Fruit fly (Drosophila melanogaster) whole organism, adult: ENCODE measurements around the gene sqh.
A peak's percentile ranks its signal among the peaks of the same experiment; 100 is the strongest.

ENCODE experiments used
- CG11617 ChIP-seq: fragments of 200-800 bp; sonication (Bioruptor generic); optimal IDR thresholded peaks from 2 replicates; lab custom pipeline; 2017; ENCODE audit warnings: mild to moderate bottlenecking, missing biosample characterization, missing genetic modification reagents, missing genetic modification characterization
- CG12768 ChIP-seq: fragments of 200-800 bp; sonication (Bioruptor generic); optimal IDR thresholded peaks from 2 replicates; lab custom pipeline; 2017; ENCODE audit warnings: missing biosample characterization, missing genetic modification characterization, mild to moderate bottlenecking, moderate library complexity, missing genetic modification reagents
- CG14711 ChIP-seq: fragments of 200-800 bp; sonication (Bioruptor generic); optimal IDR thresholded peaks from 2 replicates; lab custom pipeline; 2018; ENCODE audit warnings: missing biosample characterization, mild to moderate bottlenecking, missing genetic modification characterization, moderate library complexity
- CG1620 ChIP-seq: fragments of 200-800 bp; sonication (Bioruptor generic); optimal IDR thresholded peaks from 2 replicates; lab custom pipeline; 2016; ENCODE audit warnings: missing biosample characterization, missing genetic modification characterization
- CG33017 ChIP-seq: fragments of 200-800 bp; sonication (Bioruptor generic); optimal IDR thresholded peaks from 2 replicates; lab custom pipeline; 2018; ENCODE audit warnings: missing biosample characterization, mild to moderate bottlenecking, missing genetic modification characterization, moderate library complexity
- CG5204 ChIP-seq: fragments of 200-800 bp; sonication (Bioruptor generic); optimal IDR thresholded peaks from 2 replicates; lab custom pipeline; 2016; ENCODE audit warnings: missing biosample characterization, missing genetic modification characterization
- CG7045 ChIP-seq: fragments of 200-800 bp; sonication (Bioruptor generic); optimal IDR thresholded peaks from 2 replicates; lab custom pipeline; 2017; ENCODE audit warnings: missing biosample characterization, mild to moderate bottlenecking, missing genetic modification characterization
- CG7101 ChIP-seq: fragments of 200-800 bp; sonication (Bioruptor generic); optimal IDR thresholded peaks from 2 replicates; lab custom pipeline; 2018; ENCODE audit warnings: missing biosample characterization, mild to moderate bottlenecking, missing genetic modification characterization, moderate library complexity
- Clk ChIP-seq: fragments of 200-800 bp; sonication (Bioruptor generic); optimal IDR thresholded peaks from 2 replicates; lab custom pipeline; 2017; ENCODE audit warnings: missing biosample characterization, missing genetic modification characterization
- Crg-1 ChIP-seq: fragments of 200-800 bp; sonication (Bioruptor generic); optimal IDR thresholded peaks from 2 replicates; lab custom pipeline; 2016; ENCODE audit warnings: missing biosample characterization, missing genetic modification characterization
- Hr96 ChIP-seq: fragments of 200-800 bp; sonication (Bioruptor generic); optimal IDR thresholded peaks from 2 replicates; lab custom pipeline; 2016; ENCODE audit warnings: missing biosample characterization, missing genetic modification characterization
- Mnt ChIP-seq: fragments of 200-800 bp; sonication (Bioruptor generic); optimal IDR thresholded peaks from 2 replicates; lab custom pipeline; 2016; ENCODE audit warnings: missing biosample characterization, mild to moderate bottlenecking, missing genetic modification characterization
- bab1 ChIP-seq: fragments of 200-800 bp; sonication (Bioruptor generic); optimal IDR thresholded peaks from 3 replicates; lab custom pipeline; 2019; ENCODE audit warnings: missing biosample characterization, mild to moderate bottlenecking, missing genetic modification characterization, moderate library complexity
- cic ChIP-seq: fragments of 200-800 bp; sonication (Bioruptor generic); optimal IDR thresholded peaks from 2 replicates; lab custom pipeline; 2017; ENCODE audit warnings: missing biosample characterization, mild to moderate bottlenecking, missing genetic modification characterization, moderate library complexity
- cnc ChIP-seq, 2 experiments: fragments of >200 bp; optimal IDR thresholded peaks; 2 replicates each; lab custom pipeline; 2017
- kay ChIP-seq: fragments of 200-800 bp; sonication (Bioruptor generic); peaks from one replicate; lab custom pipeline; 2016; ENCODE audit warnings: missing biosample characterization, missing genetic modification characterization, borderline replicate concordance
- ovo ChIP-seq: fragments of 200-800 bp; sonication (Bioruptor generic); optimal IDR thresholded peaks from 2 replicates; lab custom pipeline; 2016; ENCODE audit warnings: missing biosample characterization, missing genetic modification characterization
- pad ChIP-seq: fragments of 200-800 bp; sonication (Bioruptor generic); optimal IDR thresholded peaks from 3 replicates; lab custom pipeline; 2017; ENCODE audit warnings: missing biosample characterization, missing genetic modification characterization, mild to moderate bottlenecking, moderate library complexity, missing genetic modification reagents
- tj ChIP-seq: fragments of 200-800 bp; sonication (Bioruptor generic); optimal IDR thresholded peaks from 3 replicates; lab custom pipeline; 2017; ENCODE audit warnings: missing biosample characterization, mild to moderate bottlenecking, missing genetic modification characterization, moderate library complexity
- toe ChIP-seq: fragments of 200-800 bp; sonication (Bioruptor generic); optimal IDR thresholded peaks from 2 replicates; lab custom pipeline; 2016; ENCODE audit warnings: missing biosample characterization, missing genetic modification characterization

The sqh gene

DNA sequence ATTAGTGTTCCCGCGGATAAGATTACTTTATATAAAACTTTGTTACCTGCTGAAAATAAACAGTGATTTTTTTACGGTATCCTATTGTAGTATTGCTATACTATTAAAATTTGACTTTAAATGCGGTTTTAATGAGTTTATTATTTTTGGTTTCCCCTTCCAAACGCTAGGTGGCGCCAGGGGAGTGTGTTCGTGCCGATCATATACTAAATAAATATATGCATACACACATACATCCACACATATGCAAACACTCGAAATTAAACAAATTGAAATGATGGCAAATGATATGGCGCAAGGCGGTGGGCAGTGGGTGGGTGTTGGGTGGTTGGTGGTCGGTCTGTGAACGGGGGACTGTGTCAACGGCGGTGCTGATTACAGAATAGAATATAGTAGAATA is 28.8 kb upstream of the sqh start:
- no peak for TF ChIP-seq Mnt (GFP tag; lab: Kevin White, UChicago)
- no peak for TF ChIP-seq Crg-1 (GFP tag; lab: Kevin White, UChicago)
- TF ChIP-seq tj: no peak
- no peak for TF ChIP-seq CG1620 (GFP tag; lab: Kevin White, UChicago)
- no peak for TF ChIP-seq CG7045 (GFP tag; lab: Kevin White, UChicago)

- TF ChIP-seq CG33017 (tag; lab: Kevin White, UChicago) (no peak), CG11617 (GFP tag; lab: Kevin White, UChicago) (no peak), toe (no peak), CG7045 (GFP tag; lab: Kevin White, UChicago) (no peak), tj (no peak), cic (GFP tag; lab: Kevin White, UChicago) (no peak), CG1620 (GFP tag; lab: Kevin White, UChicago) (no peak), Clk (no peak), CG14711 (tag; lab: Kevin White, UChicago) (no peak), bab1 (GFP tag; lab: Kevin White, UChicago) (no peak)
These were observed 28.1 kb upstream of the sqh start for dm6 chrX:6252897-6253540.

DNA sequence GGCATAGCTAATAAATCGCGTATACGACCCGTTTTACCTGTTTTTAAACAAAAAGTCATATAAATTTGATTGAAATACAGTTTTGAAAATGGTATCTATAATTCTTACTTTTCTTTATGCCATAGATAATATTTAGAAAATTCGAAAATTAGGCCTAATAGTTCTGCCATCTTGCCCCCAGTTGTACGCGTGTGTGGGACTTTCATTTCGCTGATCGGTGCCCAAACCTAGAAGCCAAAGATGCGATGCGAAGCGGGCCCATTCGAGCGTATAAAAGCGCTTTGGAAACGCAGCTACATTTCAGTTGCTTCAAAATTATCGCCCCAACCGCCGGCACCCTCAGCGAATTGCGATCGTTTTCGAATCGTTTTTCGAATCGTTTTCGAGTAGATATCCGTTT is 12.1 kb upstream of the sqh start, which contains the start of gene CG14445:
CG14445 (plus strand) TSS at position 301 of the 400 bp plus-strand sequence.
- TF ChIP-seq ovo: no peak

- no peak for TF ChIP-seq CG7101 (tag; lab: Kevin White, UChicago)
- no peak for TF ChIP-seq toe
- no peak for TF ChIP-seq Hr96
- TF ChIP-seq CG7045 (GFP tag; lab: Kevin White, UChicago): no peak
- no peak for TF ChIP-seq CG33017 (tag; lab: Kevin White, UChicago)
- no peak for TF ChIP-seq ovo
- no peak for TF ChIP-seq Crg-1 (GFP tag; lab: Kevin White, UChicago)
- TF ChIP-seq bab1 (GFP tag; lab: Kevin White, UChicago): no peak
- TF ChIP-seq pad (GFP tag; lab: Kevin White, UChicago): no peak
- TF ChIP-seq CG12768 (GFP tag; lab: Kevin White, UChicago): no peak
- no peak for TF ChIP-seq kay (GFP tag; lab: Kevin White, UChicago)
- TF ChIP-seq cnc (optimal IDR thresholded peaks at IDR 0.05; lab: Kevin White, UChicago): no peak
- no peak for TF ChIP-seq tj
- no peak for TF ChIP-seq CG1620 (GFP tag; lab: Kevin White, UChicago)
- no peak for TF ChIP-seq CG11617 (GFP tag; lab: Kevin White, UChicago)
- no peak for TF ChIP-seq Mnt (GFP tag; lab: Kevin White, UChicago)
- no peak for TF ChIP-seq CG5204
- no peak for TF ChIP-seq Clk
- no peak for TF ChIP-seq CG14711 (tag; lab: Kevin White, UChicago)
- no peak for TF ChIP-seq cic (GFP tag; lab: Kevin White, UChicago)
These were observed 6.8 kb upstream of the sqh start for dm6 chrX:6231764-6232163.

DNA sequence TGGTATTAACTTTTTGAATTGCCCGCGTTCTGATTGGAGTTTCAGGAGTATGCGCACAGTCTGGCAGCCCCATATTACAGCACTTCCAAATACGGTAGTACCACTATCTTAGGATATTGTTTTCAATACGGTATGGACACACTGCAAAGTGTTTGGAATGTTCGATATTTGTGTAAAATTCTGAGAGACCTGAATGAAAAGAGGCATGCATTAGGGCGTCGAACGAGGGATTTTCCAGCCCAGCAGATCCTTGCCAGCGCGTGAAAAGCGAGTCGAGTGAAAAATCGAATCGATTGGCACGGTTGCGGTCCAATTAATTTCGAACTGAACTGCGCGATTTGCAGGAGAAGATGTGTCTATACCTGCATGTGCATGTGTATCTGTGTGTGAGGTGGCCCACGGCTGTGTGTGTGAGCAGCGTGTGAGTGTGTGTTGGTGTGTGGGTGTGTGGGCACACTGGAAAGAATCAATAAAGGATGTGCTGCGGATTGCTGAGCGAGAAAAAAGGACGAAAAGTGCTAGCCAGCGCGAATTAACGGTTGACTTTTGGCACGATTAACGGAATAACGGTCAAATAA is 621 bp upstream of the sqh start, which contains the start of gene dtn:
dtn (plus strand) TSS at position 176 of the 578 bp plus-strand sequence.
- TF ChIP-seq cic (GFP tag; lab: Kevin White, UChicago): no peak
- TF ChIP-seq CG14711 (tag; lab: Kevin White, UChicago): no peak
- no peak for TF ChIP-seq CG1620 (GFP tag; lab: Kevin White, UChicago)
- peak; percentile 18 for TF ChIP-seq Mnt (GFP tag; lab: Kevin White, UChicago)
- no peak for TF ChIP-seq CG5204
- no peak for TF ChIP-seq CG11617 (GFP tag; lab: Kevin White, UChicago)
- peak; percentile 30 for TF ChIP-seq pad (GFP tag; lab: Kevin White, UChicago)
- no peak for TF ChIP-seq tj
- no peak for TF ChIP-seq CG7045 (GFP tag; lab: Kevin White, UChicago)
- TF ChIP-seq bab1 (GFP tag; lab: Kevin White, UChicago): no peak

dm6 chrX:6219845-6220345 is 5.0 kb downstream of the sqh start, which contains the start of gene Efr:
Gene Efr, plus strand, starts transcription at chrX:6219957.
- TF ChIP-seq CG7101 (tag; lab: Kevin White, UChicago) (no peak), CG14711 (tag; lab: Kevin White, UChicago) (peak; percentile 10), Mnt (GFP tag; lab: Kevin White, UChicago) (peak; percentile 76), ovo (peak; percentile 85), cic (GFP tag; lab: Kevin White, UChicago) (peak; percentile 64), pad (GFP tag; lab: Kevin White, UChicago) (peak; percentile 73), Crg-1 (GFP tag; lab: Kevin White, UChicago) (no peak), bab1 (GFP tag; lab: Kevin White, UChicago) (peak; percentile 70)

dm6 chrX:6219227-6219626 is 5.7 kb downstream of the sqh start, which contains the start of gene Btnd:
Gene Btnd, minus strand, starts transcription at chrX:6219327.
- no peak for TF ChIP-seq cnc (optimal IDR thresholded peaks at IDR 0.05; lab: Kevin White, UChicago)
- no peak for TF ChIP-seq CG11617 (GFP tag; lab: Kevin White, UChicago)
- TF ChIP-seq CG7045 (GFP tag; lab: Kevin White, UChicago): no peak
- TF ChIP-seq kay (GFP tag; lab: Kevin White, UChicago): no peak
- no peak for TF ChIP-seq Mnt (GFP tag; lab: Kevin White, UChicago)
- TF ChIP-seq Hr96: no peak
- no peak for TF ChIP-seq CG33017 (tag; lab: Kevin White, UChicago)
- no peak for TF ChIP-seq ovo
- no peak for TF ChIP-seq toe
- no peak for TF ChIP-seq CG1620 (GFP tag; lab: Kevin White, UChicago)
